Worm (Caenorhabditis elegans) whole organism, L1 larva: ENCODE data around the gene fkh-6.

Experiments used
- jun-1 ChIP-seq: fragments of 150-350 bp; optimal IDR thresholded peaks from 2 replicates; lab custom pipeline; 2014; ENCODE audit warnings: missing biosample characterization, missing genetic modification reagents, missing genetic modification characterization
- mdl-1 ChIP-seq, 2 experiments: fragments of 150-350 bp; optimal IDR thresholded peaks; 2 replicates each; lab custom pipeline; 2014 to 2017; ENCODE audit warnings: missing biosample characterization in 2 of 2, missing genetic modification characterization in 2 of 2, inconsistent platforms in 1 of 2
- sptf-1 ChIP-seq: fragments of 150-350 bp; optimal IDR thresholded peaks from 2 replicates; lab custom pipeline; 2014; ENCODE audit warnings: missing biosample characterization, missing genetic modification characterization
- zag-1 ChIP-seq: fragments of 150-350 bp; optimal IDR thresholded peaks from 2 replicates; lab custom pipeline; 2014; ENCODE audit warnings: missing biosample characterization, missing genetic modification characterization

- TF ChIP-seq mdl-1 (tag; optimal IDR thresholded peaks at IDR 0.05; lab: Kevin White, UChicago) (no peak), jun-1 (tag; lab: Kevin White, UChicago) (no peak), zag-1 (tag; lab: Kevin White, UChicago) (no peak), sptf-1 (tag; lab: Kevin White, UChicago) (no peak)
Measured at ce11 chrII:4383306-4383705, at the start of gene fkh-6.
